Worm (Caenorhabditis elegans): ENCODE results near the gene F33G12.6.

The F33G12.6 gene

ce11 chrII:5048185-5048795 is 1.4 kb upstream of the F33G12.6 start (continued):
- TF ChIP-seq ceh-8 (GFP tag; optimal IDR thresholded peaks at IDR 0.05) = no peak
- TF ChIP-seq ceh-82 (tag; optimal IDR thresholded peaks at IDR 0.05) = no peak
- no peak for TF ChIP-seq nhr-20 (tag; optimal IDR thresholded peaks at IDR 0.05)
- no peak for TF ChIP-seq ztf-11 (tag; optimal IDR thresholded peaks at IDR 0.05)
- TF ChIP-seq pag-3 (tag; optimal IDR thresholded peaks at IDR 0.05; ENCODE audit: borderline replicate concordance, insufficient read depth) = no peak

DNA sequence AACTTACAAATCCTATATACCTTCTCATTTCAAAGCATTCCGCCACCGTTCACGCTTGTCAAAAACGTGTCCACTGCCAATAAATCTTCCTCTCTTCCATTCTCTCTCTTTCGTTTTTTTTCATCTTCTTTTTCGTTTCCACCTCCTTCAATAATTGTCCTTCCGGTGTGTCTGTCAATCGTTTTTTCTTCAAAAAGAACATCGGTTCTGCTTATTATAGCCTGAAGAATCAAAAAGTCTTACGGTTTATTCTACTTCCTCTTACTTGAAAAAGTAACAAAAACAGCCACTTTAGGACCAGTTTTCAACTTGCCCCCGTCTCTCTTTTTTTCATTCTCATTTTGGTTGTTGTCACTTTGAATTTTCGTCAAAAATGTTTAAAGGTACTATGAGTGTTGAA is 466 bp upstream of the F33G12.6 start:
- TF ChIP-seq lin-14 (GFP tag; optimal IDR thresholded peaks at IDR 0.05) (peak; percentile 43), hlh-4 (tag; optimal IDR thresholded peaks at IDR 0.05) (no peak), isw-1 (GFP tag; IDR thresholded peaks at IDR 0.05) (no peak), tbx-2 (tag; optimal IDR thresholded peaks at IDR 0.05) (peak; percentile 34), zag-1 (tag; optimal IDR thresholded peaks at IDR 0.05) (no peak), nhr-20 (tag; optimal IDR thresholded peaks at IDR 0.05) (peak; percentile 38), lsy-2 (tag; optimal IDR thresholded peaks at IDR 0.05) (peak in 1 of 2 experiments; percentile 15), lin-35 (GFP tag; optimal IDR thresholded peaks at IDR 0.05) (peak in 1 of 2 experiments; percentile 15), grh-1 (GFP tag; IDR thresholded peaks at IDR 0.05) (peak; percentile 48), blmp-1 (tag; optimal IDR thresholded peaks at IDR 0.05) (peak; percentile 42), nhr-85 (tag) (peak; percentile 77), nhr-90 (tag; optimal IDR thresholded peaks at IDR 0.05; ENCODE audit: poor library complexity) (peak; percentile 10), mep-1 (tag; optimal IDR thresholded peaks at IDR 0.05) (peak; percentile 16), lin-39 (tag; optimal IDR thresholded peaks at IDR 0.05) (no peak), fos-1 (tag; optimal IDR thresholded peaks at IDR 0.05) (no peak), vab-15 (tag; optimal IDR thresholded peaks at IDR 0.05) (no peak)

ce11 chrII:5050776-5051175 is 1.1 kb downstream of the F33G12.6 start:
- no peak for TF ChIP-seq mab-9 (GFP tag; IDR thresholded peaks at IDR 0.05)
- TF ChIP-seq fkh-10 (GFP tag; optimal IDR thresholded peaks at IDR 0.05) = no peak
- TF ChIP-seq efl-1 (optimal IDR thresholded peaks at IDR 0.05) = no peak
- peak in 1 of 2 experiments; percentile 93 for TF ChIP-seq efl-1 (GFP tag; optimal IDR thresholded peaks at IDR 0.05 in 1 of 2)

DNA sequence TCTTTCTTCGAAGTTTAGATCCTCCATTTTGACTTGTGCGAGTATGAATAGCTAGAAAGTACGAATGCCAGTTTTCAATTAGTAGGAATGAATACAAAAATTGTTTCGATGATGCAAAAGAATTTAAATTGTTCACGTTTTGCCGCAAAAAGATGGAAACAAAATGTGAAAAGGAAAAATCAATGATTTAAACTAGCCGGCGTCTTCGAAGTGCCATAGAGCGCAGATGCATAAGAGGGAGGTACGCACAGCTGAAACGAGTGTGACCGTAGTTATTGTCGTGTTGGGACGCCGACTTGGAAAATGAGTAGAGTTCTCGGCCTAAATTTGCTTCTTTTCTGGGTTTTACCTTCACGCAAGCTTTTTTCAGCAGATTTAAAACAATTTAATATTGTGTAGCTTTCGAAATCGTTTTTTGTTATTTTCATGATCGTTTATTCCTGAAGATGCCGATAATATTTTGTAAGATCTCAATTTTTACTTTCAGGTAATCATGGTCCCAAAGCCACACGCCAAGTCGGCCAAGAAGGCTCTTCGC is 5.5 kb downstream of the F33G12.6 start, which contains the start of the genes ify-1 and rpl-22:
TSS of gene ify-1 (minus strand) at position 51 of the 538 bp plus-strand sequence.
TSS of gene rpl-22 (plus strand) at position 488 of the 538 bp plus-strand sequence.
- peak; percentile 87 for TF ChIP-seq fkh-10 (GFP tag; optimal IDR thresholded peaks at IDR 0.05)
- no peak for TF ChIP-seq nhr-76 (tag; optimal IDR thresholded peaks at IDR 0.05)
- TF ChIP-seq xbp-1 (tag; optimal IDR thresholded peaks at IDR 0.05) = peak; percentile 93
- TF ChIP-seq nhr-71 (tag; optimal IDR thresholded peaks at IDR 0.05) = peak; percentile 96
- no peak for TF ChIP-seq unc-98 (GFP tag; IDR thresholded peaks at IDR 0.05)
- peak in 1 of 2 experiments; percentile 36 for TF ChIP-seq egl-27 (tag; optimal IDR thresholded peaks at IDR 0.05)
- TF ChIP-seq nhr-85 (tag) = peak; percentile 96
- TF ChIP-seq fos-1 (tag; optimal IDR thresholded peaks at IDR 0.05) = peak; percentile 86
- no peak for TF ChIP-seq Y116A8C.19 (tag; optimal IDR thresholded peaks at IDR 0.05; ENCODE audit: borderline replicate concordance)
- peak; percentile 85 for TF ChIP-seq irx-1 (tag; optimal IDR thresholded peaks at IDR 0.05)
- no peak for TF ChIP-seq nhr-12 (tag; optimal IDR thresholded peaks at IDR 0.05)
- TF ChIP-seq alr-1 (tag; optimal IDR thresholded peaks at IDR 0.05; ENCODE audit: borderline replicate concordance) = no peak
- TF ChIP-seq jun-1 (tag; optimal IDR thresholded peaks at IDR 0.05) = peak; percentile 89
- TF ChIP-seq sup-37 (GFP tag; optimal IDR thresholded peaks at IDR 0.05) = peak; percentile 51
- TF ChIP-seq elt-2 (tag; optimal IDR thresholded peaks at IDR 0.05) = peak; percentile 99
- TF ChIP-seq elt-3 (tag; optimal IDR thresholded peaks at IDR 0.05) = peak; percentile 5 to 98 (median 78)
- peak; percentile 92 for TF ChIP-seq tbx-2 (tag; optimal IDR thresholded peaks at IDR 0.05)
- TF ChIP-seq lin-35 (GFP tag; optimal IDR thresholded peaks at IDR 0.05) = peak; percentile 95 to 98
- TF ChIP-seq hpl-2 (GFP tag; optimal IDR thresholded peaks at IDR 0.05) = peak; percentile 75
- peak; percentile 69 for TF ChIP-seq aly-2 (tag; optimal IDR thresholded peaks at IDR 0.05)
- TF ChIP-seq vab-15 (tag; optimal IDR thresholded peaks at IDR 0.05) = peak; percentile 90
- TF ChIP-seq tlp-1 (tag; optimal IDR thresholded peaks at IDR 0.05) = no peak
- no peak for TF ChIP-seq hlh-4 (tag; optimal IDR thresholded peaks at IDR 0.05)
- TF ChIP-seq skn-1 (tag; optimal IDR thresholded peaks at IDR 0.05) = peak; percentile 95
- peak; percentile 81 for TF ChIP-seq pax-3 (tag; optimal IDR thresholded peaks at IDR 0.05)
- peak; percentile 17 for TF ChIP-seq zag-1 (tag; optimal IDR thresholded peaks at IDR 0.05)
- peak; percentile 82 for TF ChIP-seq ceh-88 (GFP tag; IDR thresholded peaks at IDR 0.05)
- TF ChIP-seq ceh-90 (tag; optimal IDR thresholded peaks at IDR 0.05) = no peak
- TF ChIP-seq nhr-77 (tag; optimal IDR thresholded peaks at IDR 0.05) = peak; percentile 95

Measured in whole organism, L1 larva.